Fruit fly (Drosophila melanogaster) whole organism, embryonic: ENCODE results near the gene Dnai2.

Source experiments
- Asciz ChIP-seq: fragments of 200-800 bp; sonication (Bioruptor generic); optimal IDR thresholded peaks from 2 replicates; lab custom pipeline; 2017; ENCODE audit warnings: missing biosample characterization, mild to moderate bottlenecking, missing genetic modification characterization, missing genetic modification reagents
- B-H1 ChIP-seq: fragments of 200-800 bp; sonication (Bioruptor generic); IDR thresholded peaks from 3 replicates; pipeline ENCODE4 v1.3.6; 2022; ENCODE audit warnings: missing biosample characterization, missing genetic modification characterization
- CG10654 ChIP-seq: fragments of 200-800 bp; sonication (Bioruptor generic); optimal IDR thresholded peaks from 2 replicates; lab custom pipeline; 2016; ENCODE audit warnings: missing biosample characterization, missing genetic modification characterization
- CG10979 ChIP-seq: fragments of 200-800 bp; sonication (Bioruptor generic); optimal IDR thresholded peaks from 2 replicates; lab custom pipeline; 2018; ENCODE audit warnings: missing biosample characterization, mild to moderate bottlenecking, missing genetic modification characterization, moderate library complexity
- CG12155 ChIP-seq: fragments of 200-800 bp; sonication (Bioruptor generic); optimal IDR thresholded peaks from 3 replicates; lab custom pipeline; 2016; ENCODE audit warnings: missing biosample characterization, missing genetic modification characterization
- CG13287 ChIP-seq: fragments of 200-800 bp; sonication (Bioruptor generic); IDR thresholded peaks from 2 replicates; pipeline ENCODE4 v1.3.6; 2022; ENCODE audit warnings: missing biosample characterization, missing genetic modification characterization; ENCODE audit not compliant: partially characterized antibody
- CG13424 ChIP-seq: fragments of 200-800 bp; sonication (Bioruptor generic); optimal IDR thresholded peaks from 2 replicates; lab custom pipeline; 2019; ENCODE audit warnings: missing biosample characterization, mild to moderate bottlenecking, missing genetic modification characterization, moderate library complexity
- CG14667 ChIP-seq: fragments of 200-800 bp; sonication (Bioruptor generic); IDR thresholded peaks from 2 replicates; pipeline ENCODE4 v1.3.6; 2022; ENCODE audit warnings: missing biosample characterization, missing genetic modification characterization
- CG14860 ChIP-seq: fragments of 200-800 bp; sonication (Bioruptor generic); IDR thresholded peaks from 3 replicates; pipeline ENCODE4 v1.3.6; 2022; ENCODE audit warnings: missing biosample characterization, missing genetic modification characterization; ENCODE audit not compliant: partially characterized antibody
- CG16815 ChIP-seq: fragments of 200-800 bp; sonication (Bioruptor generic); optimal IDR thresholded peaks from 3 replicates; lab custom pipeline; 2017; ENCODE audit warnings: missing biosample characterization, mild to moderate bottlenecking, missing genetic modification characterization
- CG17328 ChIP-seq: fragments of 200-800 bp; sonication (Bioruptor generic); IDR thresholded peaks from 2 replicates; pipeline ENCODE4 v1.3.6; 2022; ENCODE audit warnings: missing biosample characterization, missing genetic modification characterization
- CG17568 ChIP-seq: fragments of 200-800 bp; sonication (Bioruptor generic); optimal IDR thresholded peaks from 2 replicates; lab custom pipeline; 2018; ENCODE audit warnings: missing biosample characterization, mild to moderate bottlenecking, missing genetic modification characterization, moderate library complexity
- CG17612 ChIP-seq: fragments of 200-800 bp; sonication (Bioruptor generic); IDR thresholded peaks from 2 replicates; pipeline ENCODE4 v1.3.6; 2022; ENCODE audit warnings: missing biosample characterization, missing genetic modification characterization
- CG18599 ChIP-seq: fragments of 200-800 bp; sonication (Bioruptor generic); optimal IDR thresholded peaks from 3 replicates; lab custom pipeline; 2017; ENCODE audit warnings: missing biosample characterization, missing genetic modification characterization, mild to moderate bottlenecking, moderate library complexity, missing genetic modification reagents
- CG32772 ChIP-seq: fragments of 200-800 bp; sonication (Bioruptor generic); IDR thresholded peaks from 2 replicates; pipeline ENCODE4 v1.3.6; 2022; ENCODE audit warnings: missing biosample characterization, missing genetic modification characterization
- CG33213 ChIP-seq: fragments of 200-800 bp; sonication (Bioruptor generic); optimal IDR thresholded peaks from 3 replicates; lab custom pipeline; 2016; ENCODE audit warnings: missing biosample characterization, missing genetic modification characterization
- CG4282 ChIP-seq: fragments of 200-800 bp; sonication (Bioruptor generic); optimal IDR thresholded peaks from 2 replicates; lab custom pipeline; 2016; ENCODE audit warnings: missing biosample characterization, missing genetic modification characterization
- CG7271 ChIP-seq: fragments of 200-800 bp; sonication (Bioruptor generic); optimal IDR thresholded peaks from 2 replicates; lab custom pipeline; 2018; ENCODE audit warnings: missing biosample characterization, mild to moderate bottlenecking, missing genetic modification characterization, moderate library complexity
- CG7963 ChIP-seq: fragments of 200-800 bp; sonication (Bioruptor generic); IDR thresholded peaks from 3 replicates; pipeline ENCODE4 v1.3.6; 2022; ENCODE audit warnings: missing biosample characterization, missing genetic modification characterization; ENCODE audit not compliant: partially characterized antibody
- CG8765 ChIP-seq: fragments of 200-800 bp; sonication (Bioruptor generic); IDR thresholded peaks from 2 replicates; pipeline ENCODE4 v1.3.6; 2022; ENCODE audit warnings: missing biosample characterization, missing genetic modification characterization
- CrebB ChIP-seq: fragments of 200-800 bp; sonication (Bioruptor generic); optimal IDR thresholded peaks from 3 replicates; lab custom pipeline; 2018; ENCODE audit warnings: missing biosample characterization, mild to moderate bottlenecking, missing genetic modification characterization
- Dip3 ChIP-seq: fragments of 200-800 bp; sonication (Bioruptor generic); optimal IDR thresholded peaks from 3 replicates; lab custom pipeline; 2016; ENCODE audit warnings: missing biosample characterization, missing genetic modification characterization
- E2f1 ChIP-seq: fragments of 200-800 bp; sonication (Bioruptor generic); IDR thresholded peaks from 2 replicates; pipeline ENCODE4 v1.3.6; 2022; ENCODE audit warnings: missing biosample characterization, missing genetic modification characterization
- HmgD ChIP-seq: fragments of 200-800 bp; sonication (Bioruptor generic); optimal IDR thresholded peaks from 3 replicates; lab custom pipeline; 2016; ENCODE audit warnings: missing biosample characterization, missing genetic modification characterization
- Hr3 ChIP-seq: fragments of 200-800 bp; sonication (Bioruptor generic); optimal IDR thresholded peaks from 3 replicates; lab custom pipeline; 2016; ENCODE audit warnings: missing biosample characterization, missing genetic modification characterization
- Hr51 ChIP-seq, 2 experiments: fragments of 200-800 bp; sonication (Bioruptor generic); optimal IDR thresholded peaks; 2 replicates in 1 of 2; 3 replicates in 1 of 2; lab custom pipeline; 2016 to 2018; ENCODE audit warnings: missing biosample characterization in 2 of 2, missing genetic modification characterization in 2 of 2, mild to moderate bottlenecking in 1 of 2, moderate library complexity in 1 of 2
- Med ChIP-seq: fragments of 200-800 bp; sonication (Bioruptor generic); peaks from one replicate; lab custom pipeline; 2016; ENCODE audit warnings: missing biosample characterization, missing genetic modification characterization, mild to moderate bottlenecking, inconsistent platforms, moderate library complexity
- NK7.1 ChIP-seq: fragments of 200-800 bp; sonication (Bioruptor generic); optimal IDR thresholded peaks from 3 replicates; lab custom pipeline; 2016; ENCODE audit warnings: missing biosample characterization, missing genetic modification characterization
- Oli ChIP-seq: fragments of 200-800 bp; sonication (Bioruptor generic); optimal IDR thresholded peaks from 2 replicates; lab custom pipeline; 2018; ENCODE audit warnings: missing biosample characterization, mild to moderate bottlenecking, missing genetic modification characterization, moderate library complexity
- Poxn ChIP-seq: fragments of 200-800 bp; sonication (Bioruptor generic); IDR thresholded peaks from 2 replicates; pipeline ENCODE4 v1.3.6; 2022; ENCODE audit warnings: missing biosample characterization, missing genetic modification characterization
- Vsx1 ChIP-seq: fragments of 200-800 bp; sonication (Bioruptor generic); optimal IDR thresholded peaks from 2 replicates; lab custom pipeline; 2017; ENCODE audit warnings: missing biosample characterization, mild to moderate bottlenecking, missing genetic modification characterization, missing genetic modification reagents
- amos ChIP-seq: fragments of 200-800 bp; sonication (Bioruptor generic); IDR thresholded peaks from 2 replicates; pipeline ENCODE4 v1.3.6; 2022; ENCODE audit warnings: missing biosample characterization, missing genetic modification characterization; ENCODE audit not compliant: partially characterized antibody
- bcd ChIP-seq: fragments of 200-800 bp; sonication (Bioruptor generic); optimal IDR thresholded peaks from 2 replicates; lab custom pipeline; 2017; ENCODE audit warnings: missing biosample characterization, mild to moderate bottlenecking, missing genetic modification characterization
- crp ChIP-seq, 2 experiments: fragments of 200-800 bp; sonication (Bioruptor generic); optimal IDR thresholded peaks; 2 replicates in 1 of 2; 3 replicates in 1 of 2; lab custom pipeline; 2017; ENCODE audit warnings: missing biosample characterization in 2 of 2, missing genetic modification characterization in 2 of 2, mild to moderate bottlenecking in 1 of 2, moderate library complexity in 1 of 2
- dm ChIP-seq: fragments of 200-800 bp; sonication (Bioruptor generic); optimal IDR thresholded peaks from 3 replicates; lab custom pipeline; 2016; ENCODE audit warnings: missing biosample characterization, missing genetic modification characterization
- dysf ChIP-seq: fragments of 200-800 bp; sonication (Bioruptor generic); IDR thresholded peaks from 3 replicates; pipeline ENCODE4 v1.3.6; 2022; ENCODE audit warnings: missing biosample characterization, missing genetic modification characterization
- fd102C ChIP-seq: fragments of 200-800 bp; sonication (Bioruptor generic); optimal IDR thresholded peaks from 2 replicates; lab custom pipeline; 2018; ENCODE audit warnings: missing biosample characterization, mild to moderate bottlenecking, missing genetic modification characterization, moderate library complexity
- fru ChIP-seq: fragments of >200 bp; optimal IDR thresholded peaks from 2 replicates; lab custom pipeline; 2017
- gce ChIP-seq: fragments of 200-800 bp; sonication (Bioruptor generic); IDR thresholded peaks from 3 replicates; pipeline ENCODE4 v1.3.6; 2022; ENCODE audit warnings: missing biosample characterization, missing genetic modification characterization
- grau ChIP-seq: fragments of 200-800 bp; optimal IDR thresholded peaks from 3 replicates; lab custom pipeline; 2019; ENCODE audit warnings: missing biosample characterization, mild to moderate bottlenecking, missing genetic modification characterization, moderate library complexity
- h ChIP-seq: fragments of >200 bp; optimal IDR thresholded peaks from 2 replicates; lab custom pipeline; 2017
- ham ChIP-seq: fragments of 200-800 bp; sonication (Bioruptor generic); IDR thresholded peaks from 2 replicates; pipeline ENCODE4 v1.3.6; 2022; ENCODE audit warnings: missing biosample characterization, missing genetic modification characterization
- kah ChIP-seq: fragments of 200-800 bp; sonication (Bioruptor generic); optimal IDR thresholded peaks from 2 replicates; lab custom pipeline; 2018; ENCODE audit warnings: missing biosample characterization, mild to moderate bottlenecking, missing genetic modification characterization
- onecut ChIP-seq: fragments of 200-800 bp; sonication (Bioruptor generic); IDR thresholded peaks from 2 replicates; pipeline ENCODE4 v1.3.6; 2022; ENCODE audit warnings: missing biosample characterization, missing genetic modification characterization
- pros ChIP-seq: fragments of 200-800 bp; sonication (Bioruptor generic); optimal IDR thresholded peaks from 3 replicates; lab custom pipeline; 2019; ENCODE audit warnings: missing biosample characterization, mild to moderate bottlenecking, missing genetic modification characterization, moderate library complexity
- pzg ChIP-seq: fragments of 200-800 bp; sonication (Bioruptor generic); optimal IDR thresholded peaks from 3 replicates; lab custom pipeline; 2018; ENCODE audit warnings: missing biosample characterization, mild to moderate bottlenecking, missing genetic modification characterization, moderate library complexity
- so ChIP-seq: fragments of 200-800 bp; sonication (Bioruptor generic); IDR thresholded peaks from 3 replicates; pipeline ENCODE4 v1.3.6; 2022; ENCODE audit warnings: missing biosample characterization, missing genetic modification characterization
- tx ChIP-seq: fragments of 200-800 bp; sonication (Bioruptor generic); optimal IDR thresholded peaks from 2 replicates; lab custom pipeline; 2016; ENCODE audit warnings: missing biosample characterization, missing genetic modification characterization
- unc-4 ChIP-seq: fragments of 200-800 bp; sonication (Bioruptor generic); IDR thresholded peaks from 2 replicates; pipeline ENCODE4 v1.3.6; 2022; ENCODE audit warnings: missing biosample characterization, missing genetic modification characterization; ENCODE audit not compliant: partially characterized antibody
- vnd ChIP-seq: fragments of 200-800 bp; sonication (Bioruptor generic); IDR thresholded peaks from 3 replicates; pipeline ENCODE4 v1.3.6; 2022; ENCODE audit warnings: missing biosample characterization, missing genetic modification characterization; ENCODE audit not compliant: partially characterized antibody
- zf30C ChIP-seq: fragments of 200-800 bp; sonication (Bioruptor generic); optimal IDR thresholded peaks from 3 replicates; lab custom pipeline; 2018; ENCODE audit warnings: missing biosample characterization, mild to moderate bottlenecking, missing genetic modification characterization

The Dnai2 gene

DNA sequence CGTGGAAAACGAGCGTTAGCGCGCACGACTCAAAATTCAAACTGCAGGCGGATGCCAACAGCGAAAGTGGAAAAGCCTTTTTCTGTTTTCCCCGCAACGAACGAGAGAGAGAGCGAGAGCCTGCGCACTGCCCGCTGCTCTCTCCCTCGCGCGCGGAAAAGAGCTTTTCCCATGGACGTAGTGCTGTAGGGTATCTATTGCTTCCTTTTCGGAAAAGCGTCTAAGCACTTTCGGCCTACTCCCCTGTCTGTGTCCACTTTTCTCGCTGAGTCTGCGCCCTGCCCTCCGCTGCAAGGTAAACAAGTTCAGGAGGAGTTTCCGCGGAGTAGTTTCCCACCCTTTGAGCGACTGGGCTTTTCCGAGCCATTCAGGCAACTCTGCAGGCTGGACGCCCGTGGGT, 18.8 kb downstream of the Dnai2 start, which contains the start of gene CG32085 (continued):
- TF ChIP-seq fru (lab: Kevin White, UChicago) (no peak), CG7271 (no peak), CG13424 (tag; lab: Kevin White, UChicago) (peak; percentile 48), onecut (GFP tag; lab: Robert Waterston, UW) (peak; percentile 69), pzg (GFP tag; lab: Kevin White, UChicago) (peak; percentile 26), so (GFP tag; lab: Robert Waterston, UW) (no peak), CG33213 (no peak), CG18599 (GFP tag; lab: Kevin White, UChicago) (peak; percentile 91), Poxn (GFP tag; lab: Robert Waterston, UW) (no peak), Vsx1 (GFP tag; lab: Kevin White, UChicago) (no peak), Asciz (no peak), HmgD (GFP tag; lab: Kevin White, UChicago) (no peak), CG14860 (GFP tag; lab: Robert Waterston, UW) (no peak), CG8765 (GFP tag; lab: Robert Waterston, UW) (no peak), dysf (GFP tag; lab: Robert Waterston, UW) (peak; percentile 82), Hr51 (GFP tag; optimal IDR thresholded peaks at IDR 0.05; lab: Kevin White, UChicago) (peak; percentile 22 to 33), CG4282 (GFP tag; lab: Kevin White, UChicago) (no peak), CG17568 (GFP tag; lab: Kevin White, UChicago) (no peak), CG7963 (GFP tag; lab: Robert Waterston, UW) (no peak), CG10654 (GFP tag; lab: Kevin White, UChicago) (peak; percentile 23), unc-4 (GFP tag; lab: Robert Waterston, UW) (no peak), B-H1 (peak; percentile 49; the same call in 2 of the 3 replicates), pros (no peak), E2f1 (GFP tag; lab: Robert Waterston, UW) (peak; percentile 68), tx (GFP tag; lab: Kevin White, UChicago) (peak; percentile 62), Hr3 (GFP tag; lab: Kevin White, UChicago) (no peak), CG17328 (GFP tag; lab: Robert Waterston, UW) (no peak), CG13287 (GFP tag; lab: Robert Waterston, UW) (peak; percentile 18; the same call in 1 of the 2 replicates), CG10979 (tag; lab: Kevin White, UChicago) (peak; percentile 31), fd102C (GFP tag; lab: Kevin White, UChicago) (no peak), CG32772 (GFP tag; lab: Robert Waterston, UW) (no peak), CG17612 (GFP tag; lab: Robert Waterston, UW) (0 out of 2 replicates have a peak, but pooled peaks have one; percentile 43), ham (no peak), amos (GFP tag; lab: Robert Waterston, UW) (no peak), vnd (GFP tag; lab: Robert Waterston, UW) (no peak), zf30C (GFP tag; lab: Kevin White, UChicago) (no peak), CG12155 (GFP tag; lab: Kevin White, UChicago) (peak; percentile 60), CG14667 (GFP tag; lab: Robert Waterston, UW) (peak; percentile 50; the same call in 1 of the 2 replicates), h (lab: Kevin White, UChicago) (no peak), CG16815 (GFP tag; lab: Kevin White, UChicago) (peak; percentile 8), NK7.1 (GFP tag; lab: Kevin White, UChicago) (peak; percentile 62), CrebB (tag; lab: Kevin White, UChicago) (no peak), grau (peak; percentile 47), Dip3 (peak; percentile 41), Oli (tag; lab: Kevin White, UChicago) (peak; percentile 1), bcd (GFP tag; lab: Kevin White, UChicago) (peak; percentile 61), crp (GFP tag; optimal IDR thresholded peaks at IDR 0.05; lab: Kevin White, UChicago) (no peak), kah (GFP tag; lab: Kevin White, UChicago) (no peak), dm (GFP tag; lab: Kevin White, UChicago) (peak; percentile 4), Med (GFP tag; lab: Kevin White, UChicago) (peak; percentile 95), gce (GFP tag; lab: Robert Waterston, UW) (no peak)
